Fruit fly (Drosophila melanogaster) whole organism, embryonic: ENCODE measurements around the gene asun.
A peak's percentile ranks its signal among the peaks of the same experiment; 100 is the strongest.

Experiments used
- Asciz ChIP-seq: fragments of 200-800 bp; sonication (Bioruptor generic); optimal IDR thresholded peaks from 2 replicates; lab custom pipeline; 2017; ENCODE audit warnings: missing biosample characterization, mild to moderate bottlenecking, missing genetic modification characterization, missing genetic modification reagents
- Atf6 ChIP-seq: fragments of 200-800 bp; sonication (Bioruptor generic); IDR thresholded peaks from 2 replicates; pipeline ENCODE4 v1.3.6; 2022; ENCODE audit warnings: missing biosample characterization, missing genetic modification characterization
- BEAF-32 ChIP-seq: fragments of 200-800 bp; sonication (Bioruptor generic); optimal IDR thresholded peaks from 3 replicates; lab custom pipeline; 2017; ENCODE audit warnings: missing biosample characterization, missing genetic modification characterization, mild to moderate bottlenecking, moderate library complexity, missing genetic modification reagents
- CG10267 ChIP-seq: fragments of 200-800 bp; sonication (Bioruptor generic); optimal IDR thresholded peaks from 2 replicates; lab custom pipeline; 2018; ENCODE audit warnings: missing biosample characterization, mild to moderate bottlenecking, missing genetic modification characterization, moderate library complexity
- CG12659 ChIP-seq: fragments of 200-800 bp; sonication (Bioruptor generic); optimal IDR thresholded peaks from 3 replicates; lab custom pipeline; 2017; ENCODE audit warnings: mild to moderate bottlenecking, missing biosample characterization, missing genetic modification reagents, missing genetic modification characterization
- CG17568 ChIP-seq: fragments of 200-800 bp; sonication (Bioruptor generic); optimal IDR thresholded peaks from 2 replicates; lab custom pipeline; 2018; ENCODE audit warnings: missing biosample characterization, mild to moderate bottlenecking, missing genetic modification characterization, moderate library complexity
- CG2678 ChIP-seq: fragments of 200-800 bp; sonication (Bioruptor generic); optimal IDR thresholded peaks from 3 replicates; lab custom pipeline; 2019; ENCODE audit warnings: missing biosample characterization, mild to moderate bottlenecking, missing genetic modification characterization, moderate library complexity
- CG2889 ChIP-seq: fragments of 200-800 bp; sonication (Bioruptor generic); IDR thresholded peaks from 3 replicates; pipeline ENCODE4 v1.3.6; 2022; ENCODE audit warnings: missing biosample characterization, missing genetic modification characterization
- CG30431 ChIP-seq: fragments of 200-800 bp; sonication (Bioruptor generic); optimal IDR thresholded peaks from 2 replicates; lab custom pipeline; 2017; ENCODE audit warnings: missing biosample characterization, missing genetic modification characterization
- CG31365 ChIP-seq: fragments of 200-800 bp; sonication (Bioruptor generic); optimal IDR thresholded peaks from 2 replicates; lab custom pipeline; 2018; ENCODE audit warnings: missing biosample characterization, mild to moderate bottlenecking, missing genetic modification characterization
- CG32772 ChIP-seq: fragments of 200-800 bp; sonication (Bioruptor generic); IDR thresholded peaks from 2 replicates; pipeline ENCODE4 v1.3.6; 2022; ENCODE audit warnings: missing biosample characterization, missing genetic modification characterization
- CG34376 ChIP-seq: fragments of 200-800 bp; sonication (Bioruptor generic); optimal IDR thresholded peaks from 2 replicates; lab custom pipeline; 2018; ENCODE audit warnings: missing biosample characterization, mild to moderate bottlenecking, missing genetic modification characterization
- CG42726 ChIP-seq: fragments of 200-800 bp; sonication (Bioruptor generic); IDR thresholded peaks from 2 replicates; pipeline ENCODE4 v1.3.6; 2022; ENCODE audit warnings: missing biosample characterization, missing genetic modification characterization; ENCODE audit not compliant: partially characterized antibody
- CG4617 ChIP-seq: fragments of 200-800 bp; sonication (Bioruptor generic); optimal IDR thresholded peaks from 3 replicates; lab custom pipeline; 2016; ENCODE audit warnings: missing biosample characterization, missing genetic modification characterization, borderline replicate concordance
- CG4820 ChIP-seq: fragments of 200-800 bp; sonication (Bioruptor generic); optimal IDR thresholded peaks from 3 replicates; lab custom pipeline; 2016; ENCODE audit warnings: missing biosample characterization, missing genetic modification characterization
- CG6254 ChIP-seq: fragments of 200-800 bp; sonication (Bioruptor generic); optimal IDR thresholded peaks from 3 replicates; lab custom pipeline; 2017; ENCODE audit warnings: mild to moderate bottlenecking, missing biosample characterization, missing genetic modification reagents, missing genetic modification characterization
- CG6791 ChIP-seq: fragments of 200-800 bp; sonication (Bioruptor generic); IDR thresholded peaks from 3 replicates; pipeline ENCODE4 v1.3.6; 2022; ENCODE audit warnings: missing biosample characterization, missing genetic modification characterization; ENCODE audit not compliant: partially characterized antibody
- CG7271 ChIP-seq: fragments of 200-800 bp; sonication (Bioruptor generic); optimal IDR thresholded peaks from 2 replicates; lab custom pipeline; 2018; ENCODE audit warnings: missing biosample characterization, mild to moderate bottlenecking, missing genetic modification characterization, moderate library complexity
- CG7786 ChIP-seq: fragments of 200-800 bp; sonication (Bioruptor generic); optimal IDR thresholded peaks from 2 replicates; lab custom pipeline; 2016; ENCODE audit warnings: missing biosample characterization, missing genetic modification characterization
- CG7928 ChIP-seq: fragments of 200-800 bp; sonication (Bioruptor generic); optimal IDR thresholded peaks from 2 replicates; lab custom pipeline; 2017; ENCODE audit warnings: missing biosample characterization, mild to moderate bottlenecking, missing genetic modification characterization
- CG8388 ChIP-seq: fragments of 200-800 bp; sonication (Bioruptor generic); optimal IDR thresholded peaks from 2 replicates; lab custom pipeline; 2019; ENCODE audit warnings: missing biosample characterization, mild to moderate bottlenecking, missing genetic modification characterization, moderate library complexity
- CG9797 ChIP-seq: fragments of 200-800 bp; sonication (Bioruptor generic); optimal IDR thresholded peaks from 3 replicates; lab custom pipeline; 2018; ENCODE audit warnings: missing biosample characterization, mild to moderate bottlenecking, missing genetic modification characterization
- Chrac-16 ChIP-seq: fragments of 200-800 bp; sonication (Bioruptor generic); optimal IDR thresholded peaks from 3 replicates; lab custom pipeline; 2016; ENCODE audit warnings: missing biosample characterization, missing genetic modification characterization
- D19B ChIP-seq: fragments of 200-800 bp; sonication (Bioruptor generic); optimal IDR thresholded peaks from 2 replicates; lab custom pipeline; 2017; ENCODE audit warnings: missing biosample characterization, mild to moderate bottlenecking, missing genetic modification characterization
- Elba2 ChIP-seq: fragments of 200-800 bp; sonication (Bioruptor generic); optimal IDR thresholded peaks from 3 replicates; lab custom pipeline; 2016; ENCODE audit warnings: missing biosample characterization, missing genetic modification characterization
- Gsc ChIP-seq: fragments of 200-800 bp; sonication (Bioruptor generic); IDR thresholded peaks from 2 replicates; pipeline ENCODE4 v1.3.6; 2022; ENCODE audit warnings: missing biosample characterization, missing genetic modification characterization
- HLH54F ChIP-seq: fragments of 200-800 bp; sonication (Bioruptor generic); optimal IDR thresholded peaks from 3 replicates; lab custom pipeline; 2016; ENCODE audit warnings: missing biosample characterization, missing genetic modification characterization
- HmgD ChIP-seq: fragments of 200-800 bp; sonication (Bioruptor generic); optimal IDR thresholded peaks from 3 replicates; lab custom pipeline; 2016; ENCODE audit warnings: missing biosample characterization, missing genetic modification characterization
- Hmx ChIP-seq: fragments of 200-800 bp; sonication (Bioruptor generic); optimal IDR thresholded peaks from 2 replicates; lab custom pipeline; 2016; ENCODE audit warnings: missing biosample characterization, missing genetic modification characterization
- Hr3 ChIP-seq: fragments of 200-800 bp; sonication (Bioruptor generic); optimal IDR thresholded peaks from 3 replicates; lab custom pipeline; 2016; ENCODE audit warnings: missing biosample characterization, missing genetic modification characterization
- Max ChIP-seq: fragments of 200-800 bp; sonication (Bioruptor generic); optimal IDR thresholded peaks from 2 replicates; lab custom pipeline; 2016; ENCODE audit warnings: missing biosample characterization, mild to moderate bottlenecking, missing genetic modification characterization
- PHDP ChIP-seq: fragments of 200-800 bp; sonication (Bioruptor generic); optimal IDR thresholded peaks from 3 replicates; lab custom pipeline; 2018; ENCODE audit warnings: missing biosample characterization, mild to moderate bottlenecking, missing genetic modification characterization, moderate library complexity
- ci ChIP-seq: fragments of 200-800 bp; sonication (Bioruptor generic); IDR thresholded peaks from 3 replicates; pipeline ENCODE4 v1.3.6; 2022; ENCODE audit warnings: missing biosample characterization, missing genetic modification characterization
- danr ChIP-seq: fragments of 200-800 bp; sonication (Bioruptor generic); IDR thresholded peaks from 2 replicates; pipeline ENCODE4 v1.3.6; 2022; ENCODE audit warnings: missing biosample characterization, missing genetic modification characterization
- gfzf ChIP-seq: fragments of 200-800 bp; sonication (Bioruptor generic); optimal IDR thresholded peaks from 2 replicates; lab custom pipeline; 2016; ENCODE audit warnings: missing biosample characterization, mild to moderate bottlenecking, missing genetic modification characterization, moderate library complexity
- hth ChIP-seq: fragments of >200 bp; optimal IDR thresholded peaks from 2 replicates; lab custom pipeline; 2017; ENCODE audit warnings: inconsistent platforms
- luna ChIP-seq: fragments of 200-800 bp; sonication (Bioruptor generic); optimal IDR thresholded peaks from 2 replicates; lab custom pipeline; 2016; ENCODE audit warnings: missing biosample characterization, missing genetic modification characterization
- mam ChIP-seq: fragments of 200-800 bp; sonication (Bioruptor generic); optimal IDR thresholded peaks from 3 replicates; lab custom pipeline; 2016; ENCODE audit warnings: missing biosample characterization, missing genetic modification characterization
- peb ChIP-seq: fragments of 200-800 bp; sonication (Bioruptor generic); IDR thresholded peaks from 2 replicates; pipeline ENCODE4 v1.3.6; 2022; ENCODE audit warnings: missing biosample characterization, missing genetic modification characterization
- pnt ChIP-seq: fragments of 200-800 bp; sonication (Bioruptor generic); optimal IDR thresholded peaks from 3 replicates; lab custom pipeline; 2016; ENCODE audit warnings: missing biosample characterization, missing genetic modification characterization
- psq ChIP-seq: fragments of 200-800 bp; sonication (Bioruptor generic); optimal IDR thresholded peaks from 2 replicates; lab custom pipeline; 2017; ENCODE audit warnings: missing biosample characterization, missing genetic modification characterization
- pum ChIP-seq: fragments of 200-800 bp; sonication (Bioruptor generic); optimal IDR thresholded peaks from 2 replicates; lab custom pipeline; 2016; ENCODE audit warnings: missing biosample characterization, missing genetic modification characterization
- pzg ChIP-seq: fragments of 200-800 bp; sonication (Bioruptor generic); optimal IDR thresholded peaks from 3 replicates; lab custom pipeline; 2018; ENCODE audit warnings: missing biosample characterization, mild to moderate bottlenecking, missing genetic modification characterization, moderate library complexity
- sc ChIP-seq, 3 experiments: fragments of >200 bp in 2 of 3; fragments of 200-800 bp in 1 of 3; sonication (Bioruptor generic) in 1 of 3; optimal IDR thresholded peaks; 2 replicates in 2 of 3; 3 replicates in 1 of 3; lab custom pipeline; 2017; ENCODE audit warnings: mild to moderate bottlenecking in 1 of 3, missing biosample characterization in 1 of 3, missing genetic modification characterization in 1 of 3, missing genetic modification reagents in 1 of 3
- shn ChIP-seq: fragments of 200-800 bp; sonication (Bioruptor generic); optimal IDR thresholded peaks from 3 replicates; lab custom pipeline; 2016; ENCODE audit warnings: missing biosample characterization, missing genetic modification characterization
- sr ChIP-seq: fragments of 200-800 bp; sonication (Bioruptor generic); IDR thresholded peaks from 3 replicates; pipeline ENCODE4 v1.3.6; 2022; ENCODE audit warnings: missing biosample characterization, missing genetic modification characterization
- trh ChIP-seq: fragments of 200-800 bp; sonication (Bioruptor generic); optimal IDR thresholded peaks from 2 replicates; lab custom pipeline; 2016; ENCODE audit warnings: missing biosample characterization, missing genetic modification characterization
- vfl ChIP-seq: fragments of 200-800 bp; sonication (Bioruptor generic); optimal IDR thresholded peaks from 2 replicates; lab custom pipeline; 2016; ENCODE audit warnings: missing biosample characterization, missing genetic modification characterization

asun gene

dm6 chr3R:16221359-16222299 lies 42.4 kb upstream of the asun start (continued):
- TF ChIP-seq ci (GFP tag; lab: Robert Waterston, UW) = peak; percentile 61; the same call in 2 of the 3 replicates
- peak; percentile 86 for TF ChIP-seq CG10267 (tag; lab: Kevin White, UChicago)
- TF ChIP-seq CG8388 = peak; percentile 92
- no peak for TF ChIP-seq BEAF-32 (GFP tag; lab: Kevin White, UChicago)
- peak; percentile 17 for TF ChIP-seq pum (GFP tag; lab: Kevin White, UChicago)
- TF ChIP-seq CG2889 (GFP tag; lab: Robert Waterston, UW) = peak; percentile 41; the same call in 2 of the 3 replicates
- TF ChIP-seq PHDP = peak; percentile 89
- TF ChIP-seq peb (GFP tag; lab: Robert Waterston, UW) = no peak; the same call in 1 of the 2 replicates
- TF ChIP-seq Max = peak; percentile 48
- peak; percentile 43 for TF ChIP-seq CG17568 (GFP tag; lab: Kevin White, UChicago)
- no peak for TF ChIP-seq luna (GFP tag; lab: Kevin White, UChicago)
- TF ChIP-seq hth (lab: Kevin White, UChicago) = no peak
- peak; percentile 15; the same call in 2 of the 3 replicates for TF ChIP-seq sr (GFP tag; lab: Robert Waterston, UW)
- TF ChIP-seq CG32772 (GFP tag; lab: Robert Waterston, UW) = peak; percentile 79
- TF ChIP-seq Chrac-16 (GFP tag; lab: Kevin White, UChicago) = peak; percentile 79
- peak; percentile 98 for TF ChIP-seq CG2678 (tag; lab: Kevin White, UChicago)
- TF ChIP-seq pnt (GFP tag; lab: Kevin White, UChicago) = no peak
- TF ChIP-seq CG4617 (GFP tag; lab: Kevin White, UChicago) = peak; percentile 53
- TF ChIP-seq sc (optimal IDR thresholded peaks at IDR 0.05; lab: Kevin White, UChicago) = no peak
- peak; percentile 96 for TF ChIP-seq sc (GFP tag; optimal IDR thresholded peaks at IDR 0.05; lab: Kevin White, UChicago)
- peak; percentile 66 for TF ChIP-seq CG6254 (GFP tag; lab: Kevin White, UChicago)
- no peak for TF ChIP-seq Elba2
- peak; percentile 80 for TF ChIP-seq CG4820 (GFP tag; lab: Kevin White, UChicago)
- TF ChIP-seq Gsc (GFP tag; lab: Robert Waterston, UW) = 0 out of 2 replicates have a peak, but pooled peaks have one; percentile 34
- no peak for TF ChIP-seq CG31365 (tag; lab: Kevin White, UChicago)
- peak; percentile 92 for TF ChIP-seq Asciz (GFP tag; lab: Kevin White, UChicago)
- TF ChIP-seq CG34376 = no peak
- peak; percentile 95 for TF ChIP-seq Hr3 (GFP tag; lab: Kevin White, UChicago)
- TF ChIP-seq pzg (GFP tag; lab: Kevin White, UChicago) = no peak
- no peak for TF ChIP-seq CG6791
- peak; percentile 1 for TF ChIP-seq CG9797 (GFP tag; lab: Kevin White, UChicago)
- no peak for TF ChIP-seq mam (GFP tag; lab: Kevin White, UChicago)
- no peak for TF ChIP-seq HLH54F (GFP tag; lab: Kevin White, UChicago)
- peak; percentile 55 for TF ChIP-seq CG7928 (GFP tag; lab: Kevin White, UChicago)
- no peak for TF ChIP-seq Atf6
- peak; percentile 71 for TF ChIP-seq psq (GFP tag; lab: Kevin White, UChicago)
- no peak for TF ChIP-seq vfl
- TF ChIP-seq D19B (GFP tag; lab: Kevin White, UChicago) = peak; percentile 88
- TF ChIP-seq HmgD (GFP tag; lab: Kevin White, UChicago) = peak; percentile 28
- peak; percentile 63 for TF ChIP-seq CG7271 (tag; lab: Kevin White, UChicago)
- TF ChIP-seq Hmx (GFP tag; lab: Kevin White, UChicago) = peak; percentile 14
- peak; percentile 90 for TF ChIP-seq CG30431
- no peak for TF ChIP-seq CG42726
- TF ChIP-seq gfzf (GFP tag; lab: Kevin White, UChicago) = no peak
- TF ChIP-seq trh (GFP tag; lab: Kevin White, UChicago) = peak; percentile 70
- TF ChIP-seq shn (GFP tag; lab: Kevin White, UChicago) = no peak
- TF ChIP-seq danr (GFP tag; lab: Robert Waterston, UW) = no peak
- no peak for TF ChIP-seq CG7786 (GFP tag; lab: Kevin White, UChicago)
- TF ChIP-seq CG12659 (GFP tag; lab: Kevin White, UChicago) = peak; percentile 96
